Worm (Caenorhabditis elegans) whole organism, L2 larva: ENCODE measurements around the gene srab-17.

Experiments
- C34F6.9 ChIP-seq: fragments of 150-350 bp; optimal IDR thresholded peaks from 2 replicates; lab custom pipeline; 2014; ENCODE audit warnings: missing biosample characterization, missing genetic modification characterization
- F13H6.1 ChIP-seq: sonication (generic microtip); optimal IDR thresholded peaks from 2 replicates; lab custom pipeline; 2016; ENCODE audit warnings: missing genetic modification characterization, missing compliant biosample characterization
- Y55F3AM.14 ChIP-seq: fragments of 200-800 bp; sonication (Bioruptor generic); optimal IDR thresholded peaks from 2 replicates; lab custom pipeline; 2018; ENCODE audit warnings: mild to moderate bottlenecking, missing genetic modification characterization, missing compliant biosample characterization
- ZK546.5 ChIP-seq: sonication (generic microtip); optimal IDR thresholded peaks from 2 replicates; lab custom pipeline; 2017; ENCODE audit warnings: missing biosample characterization, missing genetic modification characterization
- alr-1 ChIP-seq: fragments of 150-350 bp; optimal IDR thresholded peaks from 2 replicates; lab custom pipeline; 2014; ENCODE audit warnings: missing biosample characterization, missing genetic modification characterization
- blmp-1 ChIP-seq: sonication (generic microtip); optimal IDR thresholded peaks from 2 replicates; lab custom pipeline; 2017; ENCODE audit warnings: missing genetic modification characterization, mild to moderate bottlenecking, missing compliant biosample characterization, antibody characterized with exemption, moderate library complexity; ENCODE audit not compliant: insufficient read depth
- ceh-16 ChIP-seq: fragments of 150-350 bp; optimal IDR thresholded peaks from 2 replicates; lab custom pipeline; 2014; ENCODE audit warnings: missing biosample characterization, missing genetic modification characterization
- ceh-82 ChIP-seq: fragments of 150-350 bp; optimal IDR thresholded peaks from 2 replicates; lab custom pipeline; 2014; ENCODE audit warnings: missing biosample characterization, missing genetic modification characterization
- egl-27 ChIP-seq: sonication (generic microtip); optimal IDR thresholded peaks from 3 replicates; lab custom pipeline; 2017; ENCODE audit warnings: missing biosample characterization, missing genetic modification reagents, missing genetic modification characterization
- elt-1 ChIP-seq: fragments of 150-350 bp; optimal IDR thresholded peaks from 2 replicates; lab custom pipeline; 2014; ENCODE audit warnings: missing biosample characterization, missing genetic modification characterization
- elt-3 ChIP-seq: sonication (generic microtip); optimal IDR thresholded peaks from 2 replicates; lab custom pipeline; 2017; ENCODE audit warnings: missing biosample characterization, missing genetic modification characterization
- fos-1 ChIP-seq: fragments of 150-350 bp; optimal IDR thresholded peaks from 2 replicates; lab custom pipeline; 2014; ENCODE audit warnings: missing biosample characterization, missing genetic modification characterization
- gmeb-1 ChIP-seq: fragments of 150-350 bp; optimal IDR thresholded peaks from 2 replicates; lab custom pipeline; 2014; ENCODE audit warnings: missing biosample characterization, missing genetic modification characterization
- lin-11 ChIP-seq: fragments of 150-350 bp; sonication (generic microtip); optimal IDR thresholded peaks from 2 replicates; lab custom pipeline; 2014; ENCODE audit warnings: missing biosample characterization, missing genetic modification characterization, inconsistent platforms, mixed read lengths
- lin-13 ChIP-seq: fragments of 150-350 bp; optimal IDR thresholded peaks from 2 replicates; lab custom pipeline; 2014; ENCODE audit warnings: missing biosample characterization, missing genetic modification reagents, missing genetic modification characterization
- lin-39 ChIP-seq: fragments of 150-350 bp; optimal IDR thresholded peaks from 2 replicates; lab custom pipeline; 2014; ENCODE audit warnings: missing biosample characterization, missing genetic modification reagents, missing genetic modification characterization
- lsy-2 ChIP-seq, 2 experiments: fragments of 150-350 bp in 1 of 2; sonication (generic microtip) in 1 of 2; optimal IDR thresholded peaks; 2 replicates each; lab custom pipeline; 2014 to 2017; ENCODE audit warnings: missing biosample characterization in 2 of 2, missing genetic modification characterization in 2 of 2
- mbf-1 ChIP-seq: sonication (generic microtip); optimal IDR thresholded peaks from 2 replicates; lab custom pipeline; 2017; ENCODE audit warnings: missing biosample characterization, missing genetic modification characterization
- mdl-1 ChIP-seq, 2 experiments: fragments of 150-350 bp in 1 of 2; sonication (generic microtip) in 1 of 2; optimal IDR thresholded peaks; 2 replicates each; lab custom pipeline; 2017; ENCODE audit warnings: missing biosample characterization in 2 of 2, missing genetic modification characterization in 2 of 2
- nhr-10 ChIP-seq: sonication (generic microtip); optimal IDR thresholded peaks from 2 replicates; lab custom pipeline; 2017; ENCODE audit warnings: missing biosample characterization, missing genetic modification characterization
- nhr-129 ChIP-seq: fragments of 150-350 bp; optimal IDR thresholded peaks from 2 replicates; lab custom pipeline; 2014; ENCODE audit warnings: missing biosample characterization, missing genetic modification characterization
- nhr-21 ChIP-seq: fragments of 150-350 bp; optimal IDR thresholded peaks from 2 replicates; lab custom pipeline; 2014; ENCODE audit warnings: missing biosample characterization, missing genetic modification characterization
- nhr-23 ChIP-seq: fragments of 150-350 bp; optimal IDR thresholded peaks from 2 replicates; lab custom pipeline; 2014; ENCODE audit warnings: missing biosample characterization, missing genetic modification reagents, missing genetic modification characterization
- nhr-25 ChIP-seq: fragments of 150-350 bp; sonication (generic microtip); optimal IDR thresholded peaks from 3 replicates; lab custom pipeline; 2014; ENCODE audit warnings: missing biosample characterization, missing genetic modification characterization
- nhr-6 ChIP-seq: fragments of 150-350 bp; optimal IDR thresholded peaks from 2 replicates; lab custom pipeline; 2014; ENCODE audit warnings: missing biosample characterization, missing genetic modification characterization
- nhr-77 ChIP-seq: fragments of 150-350 bp; optimal IDR thresholded peaks from 2 replicates; lab custom pipeline; 2014; ENCODE audit warnings: missing biosample characterization, missing genetic modification characterization
- peb-1 ChIP-seq: fragments of 150-350 bp; optimal IDR thresholded peaks from 2 replicates; lab custom pipeline; 2014; ENCODE audit warnings: missing biosample characterization, missing genetic modification characterization
- skn-1 ChIP-seq: sonication (generic microtip); optimal IDR thresholded peaks from 2 replicates; lab custom pipeline; 2017; ENCODE audit warnings: missing biosample characterization, missing genetic modification characterization
- sma-3 ChIP-seq: sonication (generic microtip); optimal IDR thresholded peaks from 2 replicates; lab custom pipeline; 2016; ENCODE audit warnings: missing genetic modification reagents, missing genetic modification characterization, missing compliant biosample characterization
- sma-9 ChIP-seq, 2 experiments: fragments of 150-350 bp in 1 of 2; sonication (generic microtip) in 1 of 2; optimal IDR thresholded peaks; 2 replicates each; lab custom pipeline; 2014 to 2016; ENCODE audit warnings: missing genetic modification characterization in 2 of 2, mild to moderate bottlenecking in 1 of 2, missing biosample characterization in 1 of 2, missing compliant biosample characterization in 1 of 2, missing genetic modification reagents in 1 of 2, moderate library complexity in 1 of 2
- unc-55 ChIP-seq: fragments of 150-350 bp; sonication (generic microtip); optimal IDR thresholded peaks from 3 replicates; lab custom pipeline; 2014; ENCODE audit warnings: missing biosample characterization, missing genetic modification reagents, missing genetic modification characterization
- unc-62 ChIP-seq: fragments of 150-350 bp; optimal IDR thresholded peaks from 2 replicates; lab custom pipeline; 2014; ENCODE audit warnings: missing biosample characterization, missing genetic modification reagents, missing genetic modification characterization
- zag-1 ChIP-seq: fragments of 150-350 bp; optimal IDR thresholded peaks from 2 replicates; lab custom pipeline; 2014; ENCODE audit warnings: missing biosample characterization, missing genetic modification characterization
- ztf-1 ChIP-seq: fragments of 200-800 bp; sonication (Bioruptor generic); conservative IDR thresholded peaks from 2 replicates; pipeline ENCODE4 v1.3.6; 2022; ENCODE audit warnings: missing genetic modification characterization, missing compliant biosample characterization

The srab-17 gene

DNA sequence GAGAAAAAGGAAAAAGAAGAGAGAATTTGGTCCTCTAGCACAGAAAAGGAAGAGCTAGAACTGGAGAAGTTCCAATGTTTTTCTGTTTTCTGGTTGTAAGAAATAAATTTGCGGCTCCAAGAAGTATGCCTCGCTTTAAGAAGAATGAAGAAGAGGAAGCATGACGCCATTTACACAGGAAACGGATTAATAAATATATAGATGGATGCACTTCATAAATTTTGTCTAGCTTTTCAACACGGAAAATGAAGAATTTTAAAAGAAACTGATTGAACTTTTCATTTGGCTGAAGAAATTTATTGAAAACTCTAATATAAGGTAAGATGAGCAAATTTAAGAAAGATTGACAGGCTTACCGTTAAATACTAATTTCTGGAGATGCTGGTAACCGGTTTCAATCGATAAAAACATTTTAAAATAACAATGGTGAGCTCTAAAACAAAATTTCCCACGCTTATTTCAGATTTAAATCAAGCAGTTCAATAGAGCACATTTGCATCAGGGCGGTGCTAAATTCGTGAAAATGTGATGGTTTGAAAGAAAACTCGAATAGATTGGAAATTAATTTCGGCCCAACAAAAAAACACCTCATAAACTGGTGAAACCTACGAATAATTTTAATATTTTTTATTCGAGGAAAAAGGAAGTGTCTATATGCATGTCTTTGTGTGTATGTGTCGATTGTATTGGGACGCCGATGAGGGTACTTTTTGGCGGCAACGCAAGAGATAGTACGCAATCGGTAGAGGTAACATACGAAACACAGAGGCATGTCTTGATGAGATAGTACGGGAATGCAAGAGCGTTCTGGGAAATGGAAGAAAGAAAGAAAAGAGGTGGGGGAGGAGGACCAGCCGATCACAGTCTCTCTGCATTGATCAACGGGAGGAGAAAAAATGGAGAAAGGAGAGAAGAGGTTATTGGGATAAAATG is 12.0 kb downstream of the srab-17 start (continued):
- no peak for TF ChIP-seq lin-39
- TF ChIP-seq gmeb-1 (tag; lab: Kevin White, UChicago): no peak
- no peak for TF ChIP-seq Y55F3AM.14 (GFP tag; lab: Kevin White, UChicago)
- no peak for TF ChIP-seq alr-1 (tag; lab: Kevin White, UChicago)

DNA sequence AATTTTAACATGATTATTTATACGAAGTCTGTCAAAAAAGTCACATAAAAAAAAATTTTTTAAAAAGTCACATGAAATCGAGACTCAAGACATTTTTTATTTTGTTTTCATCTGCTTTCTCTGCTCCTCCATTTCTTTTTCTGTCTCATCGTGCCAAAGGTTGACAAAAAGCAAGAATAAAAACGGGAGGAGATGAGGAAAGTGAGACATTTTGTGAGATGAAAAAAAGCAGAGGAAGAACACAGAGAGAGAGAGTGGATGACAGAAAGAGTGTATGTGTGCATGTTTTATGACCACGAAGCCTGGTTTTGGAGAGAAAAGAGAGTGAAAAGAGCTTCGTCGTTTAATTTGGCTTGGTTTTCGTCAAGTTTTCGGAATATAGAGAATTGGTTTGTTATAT is 14.4 kb downstream of the srab-17 start:
- TF ChIP-seq C34F6.9 (peak; percentile 55), unc-55 (GFP tag; lab: Kevin White, UChicago) (peak; percentile 47), nhr-129 (tag; lab: Kevin White, UChicago) (peak; percentile 5), elt-1 (tag; lab: Kevin White, UChicago) (no peak)
- TF ChIP-seq, all 48 proteins: peak for 3

DNA sequence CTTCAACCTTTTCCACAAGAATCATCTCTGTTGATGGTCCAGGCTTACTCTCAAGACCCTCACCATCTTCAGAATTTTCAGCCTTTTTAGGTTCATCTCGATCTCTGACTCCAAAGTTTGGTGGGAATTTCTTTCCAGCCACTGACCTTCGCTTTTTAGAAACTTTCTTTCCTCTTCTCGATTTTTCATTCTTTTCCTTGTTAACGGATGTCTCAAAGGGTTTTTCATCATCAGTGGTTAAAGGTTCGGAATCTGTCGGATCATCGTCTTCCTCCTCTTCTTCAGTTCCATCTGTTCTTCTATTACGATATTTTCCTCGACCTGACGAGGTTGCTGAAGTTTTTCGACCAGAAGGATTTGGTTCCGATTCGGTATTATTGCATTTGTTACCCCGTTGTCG is 19.6 kb downstream of the srab-17 start:
- TF ChIP-seq nhr-77 (tag; lab: Kevin White, UChicago) (no peak), F13H6.1 (tag; lab: Kevin White, UChicago) (no peak), peb-1 (tag; lab: Kevin White, UChicago) (no peak), lsy-2 (tag; optimal IDR thresholded peaks at IDR 0.05; lab: Kevin White, UChicago) (no peak), nhr-25 (tag; lab: Kevin White, UChicago) (no peak), mbf-1 (tag; lab: Kevin White, UChicago) (no peak), sma-9 (GFP tag; optimal IDR thresholded peaks at IDR 0.05; lab: Kevin White, UChicago) (no peak), sma-9 (tag; optimal IDR thresholded peaks at IDR 0.05; lab: Kevin White, UChicago) (no peak), lin-39 (no peak), sma-3 (GFP tag; lab: Kevin White, UChicago) (no peak), fos-1 (tag; lab: Kevin White, UChicago) (no peak), nhr-6 (no peak), lin-11 (tag; lab: Kevin White, UChicago) (no peak)

DNA sequence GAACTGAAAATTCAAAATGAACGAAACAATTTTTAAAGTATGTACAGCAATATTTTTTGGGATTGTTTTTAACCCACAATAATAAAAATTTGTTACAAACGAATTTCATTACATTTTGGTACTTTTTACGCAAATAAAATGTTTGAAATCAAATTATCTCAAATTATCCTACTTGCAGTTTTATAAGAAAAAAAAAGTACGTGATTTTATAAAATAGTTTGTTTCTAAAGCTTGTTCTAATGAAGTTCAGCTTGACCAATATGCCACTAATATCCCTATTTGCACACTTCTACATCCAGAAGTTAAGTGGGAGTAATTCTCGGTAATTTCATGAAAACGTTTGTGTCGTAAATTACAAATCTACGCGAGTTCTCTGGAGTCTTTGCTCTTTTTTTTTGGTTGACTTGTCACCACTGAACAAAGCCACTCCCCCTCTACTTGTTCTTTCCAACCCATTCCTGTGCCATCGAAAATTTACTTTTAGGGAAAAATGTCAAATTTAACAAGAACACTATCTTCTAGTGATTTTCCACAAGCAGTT is 24.8 kb downstream of the srab-17 start, which contains the start of gene sru-8:
TSS of gene sru-8 (plus strand) at position 491 of the 541 bp plus-strand sequence.
- TF ChIP-seq zag-1 (tag; lab: Kevin White, UChicago) (no peak), lin-11 (tag; lab: Kevin White, UChicago) (no peak), unc-62 (GFP tag; lab: Kevin White, UChicago) (no peak), gmeb-1 (tag; lab: Kevin White, UChicago) (no peak), ceh-82 (no peak), sma-9 (GFP tag; optimal IDR thresholded peaks at IDR 0.05; lab: Kevin White, UChicago) (no peak), sma-9 (tag; optimal IDR thresholded peaks at IDR 0.05; lab: Kevin White, UChicago) (no peak), ZK546.5 (tag; lab: Kevin White, UChicago) (no peak)
- TF ChIP-seq, all 48 proteins: peak for 0

DNA sequence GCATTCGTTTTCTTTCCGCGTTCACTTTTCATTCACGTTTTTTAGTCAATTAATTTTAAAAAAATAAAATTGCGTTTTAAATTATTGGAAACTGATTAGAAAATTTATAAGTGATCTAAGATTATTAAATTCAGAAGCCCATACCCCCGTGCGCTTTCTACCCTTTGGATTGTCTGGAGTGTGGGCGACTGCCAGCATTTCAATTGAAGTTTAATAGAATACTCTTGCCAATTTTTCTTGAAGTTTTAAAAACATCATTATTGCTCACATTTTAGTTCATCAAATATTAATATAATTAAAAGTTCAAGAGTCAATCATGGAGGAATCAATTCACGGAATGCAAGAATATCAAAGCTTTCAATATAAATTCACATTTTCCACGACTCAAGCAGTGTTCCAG is 26.8 kb downstream of the srab-17 start, which contains the start of gene sru-36:
TSS of gene sru-36 (plus strand) at position 301 of the 400 bp plus-strand sequence.
- TF ChIP-seq egl-27 (tag; lab: Kevin White, UChicago) (no peak), elt-3 (tag; lab: Kevin White, UChicago) (no peak), mbf-1 (tag; lab: Kevin White, UChicago) (no peak), blmp-1 (tag; lab: Kevin White, UChicago) (no peak), mdl-1 (tag; optimal IDR thresholded peaks at IDR 0.05; lab: Kevin White, UChicago) (no peak), nhr-21 (tag; lab: Kevin White, UChicago) (no peak), nhr-10 (tag; lab: Kevin White, UChicago) (no peak), ztf-1 (GFP tag; lab: Robert Waterston, UW) (no peak), lin-11 (tag; lab: Kevin White, UChicago) (no peak), lin-13 (no peak), Y55F3AM.14 (GFP tag; lab: Kevin White, UChicago) (no peak), ceh-16 (tag; lab: Kevin White, UChicago) (no peak), nhr-23 (tag; lab: Kevin White, UChicago) (no peak), peb-1 (tag; lab: Kevin White, UChicago) (no peak), skn-1 (tag; lab: Kevin White, UChicago) (no peak)
- TF ChIP-seq, all 48 proteins: peak for 0
